Worm (Caenorhabditis elegans) whole organism, L4 larva: Measurements from ENCODE around the gene pmk-3.
A peak's percentile ranks its signal among the peaks of the same experiment; 100 is the strongest.

Experiments used
- F26F4.8 ChIP-seq: fragments of 200-800 bp; sonication (Bioruptor generic); conservative IDR thresholded peaks from 2 replicates; pipeline ENCODE4 v1.3.6; 2022; ENCODE audit warnings: missing genetic modification characterization, missing compliant biosample characterization
- F44E2.7 ChIP-seq: fragments of 200-800 bp; sonication (Bioruptor generic); IDR thresholded peaks from 2 replicates; pipeline ENCODE4 v2.1.2; 2022; ENCODE audit warnings: missing genetic modification characterization, missing compliant biosample characterization
- F49E8.2 ChIP-seq: sonication (generic microtip); optimal IDR thresholded peaks from 2 replicates; lab custom pipeline; 2016; ENCODE audit warnings: missing compliant biosample characterization, mild to moderate bottlenecking, missing genetic modification characterization, borderline replicate concordance
- Y48G9A.11 ChIP-seq: fragments of 200-800 bp; sonication (Bioruptor generic); IDR thresholded peaks from 2 replicates; pipeline ENCODE4 v1.3.6; 2022; ENCODE audit warnings: missing genetic modification reagents, missing genetic modification characterization, missing compliant biosample characterization
- Y75B8A.6 ChIP-seq: fragments of 200-800 bp; sonication (Bioruptor generic); IDR thresholded peaks from 2 replicates; pipeline ENCODE4 v1.3.6; 2022; ENCODE audit warnings: missing genetic modification reagents, missing genetic modification characterization, missing compliant biosample characterization
- ZK337.2 ChIP-seq: fragments of 200-800 bp; sonication (Bioruptor generic); IDR thresholded peaks from 2 replicates; pipeline ENCODE4 v1.3.6; 2022; ENCODE audit warnings: missing genetic modification reagents, missing genetic modification characterization, missing compliant biosample characterization
- aha-1 ChIP-seq: fragments of 150-350 bp; peaks from one replicate; lab custom pipeline; 2014; ENCODE audit warnings: missing biosample characterization, missing genetic modification characterization
- aly-2 ChIP-seq: sonication (generic microtip); optimal IDR thresholded peaks from 2 replicates; lab custom pipeline; 2018; ENCODE audit warnings: missing biosample characterization, missing genetic modification characterization
- ces-1 ChIP-seq: fragments of 150-350 bp; sonication (generic microtip); optimal IDR thresholded peaks from 4 replicates; lab custom pipeline; 2014; ENCODE audit warnings: missing biosample characterization, missing genetic modification reagents, missing genetic modification characterization
- daf-16 ChIP-seq, 3 experiments: sonication (generic microtip); optimal IDR thresholded peaks; 2 replicates each; lab custom pipeline; 2016 to 2017; ENCODE audit warnings: missing genetic modification characterization in 3 of 3, missing genetic modification reagents in 3 of 3, mild to moderate bottlenecking in 2 of 3, missing compliant biosample characterization in 2 of 3, missing biosample characterization in 1 of 3, moderate library complexity in 1 of 3
- daf-8 ChIP-seq: fragments of 200-800 bp; sonication (Bioruptor generic); IDR thresholded peaks from 2 replicates; pipeline ENCODE4 v1.3.6; 2022; ENCODE audit warnings: missing genetic modification characterization, missing compliant biosample characterization
- dpl-1 ChIP-seq: fragments of 150-350 bp; optimal IDR thresholded peaks from 2 replicates; lab custom pipeline; 2014; ENCODE audit warnings: missing biosample characterization, missing genetic modification reagents, missing genetic modification characterization
- dve-1 ChIP-seq: sonication (generic microtip); optimal IDR thresholded peaks from 2 replicates; lab custom pipeline; 2017; ENCODE audit warnings: antibody characterized with exemption, mild to moderate bottlenecking, missing genetic modification characterization, missing compliant biosample characterization; ENCODE audit not compliant: insufficient read depth
- egl-43 ChIP-seq: fragments of 200-800 bp; sonication (Bioruptor generic); IDR thresholded peaks from 2 replicates; pipeline ENCODE4 v1.3.6; 2022; ENCODE audit warnings: missing genetic modification reagents, missing genetic modification characterization, missing compliant biosample characterization
- fos-1 ChIP-seq: fragments of 150-350 bp; optimal IDR thresholded peaks from 2 replicates; lab custom pipeline; 2014; ENCODE audit warnings: missing biosample characterization, missing genetic modification characterization
- lim-7 ChIP-seq: fragments of 200-800 bp; sonication (Bioruptor generic); IDR thresholded peaks from 2 replicates; pipeline ENCODE4 v1.3.6; 2022; ENCODE audit warnings: missing genetic modification characterization, missing compliant biosample characterization
- lin-1 ChIP-seq: fragments of 200-800 bp; sonication (Bioruptor generic); IDR thresholded peaks from 2 replicates; pipeline ENCODE4 v1.3.6; 2022; ENCODE audit warnings: missing genetic modification reagents, missing genetic modification characterization, missing compliant biosample characterization
- lin-15B ChIP-seq: fragments of 150-350 bp; sonication (generic microtip); optimal IDR thresholded peaks from 3 replicates; lab custom pipeline; 2014; ENCODE audit warnings: missing biosample characterization, missing genetic modification characterization
- lin-39 ChIP-seq: fragments of 150-350 bp; optimal IDR thresholded peaks from 2 replicates; lab custom pipeline; 2014; ENCODE audit warnings: missing biosample characterization, missing genetic modification reagents, missing genetic modification characterization
- lsy-2 ChIP-seq, 2 experiments: fragments of 150-350 bp in 1 of 2; sonication (generic microtip) in 1 of 2; optimal IDR thresholded peaks; 2 replicates each; lab custom pipeline; 2014 to 2017; ENCODE audit warnings: missing biosample characterization in 2 of 2, missing genetic modification characterization in 2 of 2
- mdl-1 ChIP-seq, 2 experiments: fragments of 150-350 bp in 1 of 2; sonication (generic microtip) in 1 of 2; optimal IDR thresholded peaks; 2 replicates each; lab custom pipeline; 2014 to 2017; ENCODE audit warnings: missing biosample characterization in 2 of 2, missing genetic modification characterization in 2 of 2
- mxl-2 ChIP-seq: fragments of 200-800 bp; sonication (Bioruptor generic); conservative IDR thresholded peaks from 2 replicates; pipeline ENCODE4 v1.3.6; 2022; ENCODE audit warnings: missing genetic modification reagents, missing genetic modification characterization, missing compliant biosample characterization
- nhr-10 ChIP-seq: fragments of 150-350 bp; optimal IDR thresholded peaks from 2 replicates; lab custom pipeline; 2014; ENCODE audit warnings: missing biosample characterization, missing genetic modification characterization
- nhr-102 ChIP-seq: sonication (generic microtip); optimal IDR thresholded peaks from 2 replicates; lab custom pipeline; 2016; ENCODE audit warnings: mild to moderate bottlenecking, missing genetic modification characterization, moderate library complexity, missing compliant biosample characterization
- nhr-28 ChIP-seq: fragments of 150-350 bp; optimal IDR thresholded peaks from 2 replicates; lab custom pipeline; 2014; ENCODE audit warnings: missing biosample characterization, missing genetic modification characterization
- nhr-48 ChIP-seq: sonication (generic microtip); optimal IDR thresholded peaks from 2 replicates; lab custom pipeline; 2016; ENCODE audit warnings: mild to moderate bottlenecking, missing genetic modification characterization, missing compliant biosample characterization
- nhr-76 ChIP-seq: fragments of 150-350 bp; optimal IDR thresholded peaks from 2 replicates; lab custom pipeline; 2014; ENCODE audit warnings: missing biosample characterization, missing genetic modification characterization
- php-3 ChIP-seq: fragments of 200-800 bp; sonication (Bioruptor generic); IDR thresholded peaks from 2 replicates; pipeline ENCODE4 v1.3.6; 2022; ENCODE audit warnings: missing genetic modification reagents, missing genetic modification characterization, missing compliant biosample characterization
- saeg-2 ChIP-seq: fragments of 200-800 bp; sonication (Bioruptor generic); IDR thresholded peaks from 2 replicates; pipeline ENCODE4 v1.3.6; 2022; ENCODE audit warnings: missing genetic modification reagents, missing genetic modification characterization, missing compliant biosample characterization
- skn-1 ChIP-seq: fragments of 150-350 bp; optimal IDR thresholded peaks from 2 replicates; lab custom pipeline; 2014; ENCODE audit warnings: missing biosample characterization, missing genetic modification characterization
- snpc-4 ChIP-seq: fragments of 150-350 bp; optimal IDR thresholded peaks from 2 replicates; lab custom pipeline; 2014; ENCODE audit warnings: missing biosample characterization, missing genetic modification characterization
- tra-1 ChIP-seq: fragments of 200-800 bp; sonication (Bioruptor generic); IDR thresholded peaks from 2 replicates; pipeline ENCODE4 v1.3.6; 2022; ENCODE audit warnings: missing genetic modification reagents, missing genetic modification characterization, missing compliant biosample characterization
- unc-62 ChIP-seq, 3 experiments: fragments of 150-350 bp in 1 of 3; sonication (generic microtip); optimal IDR thresholded peaks in 2 of 3; peaks in 1 of 3; 1 replicate in 1 of 3; 2 replicates in 2 of 3; lab custom pipeline; 2014 to 2017; ENCODE audit warnings: missing biosample characterization in 3 of 3, missing genetic modification characterization in 3 of 3, missing genetic modification reagents in 3 of 3, missing genotype in 1 of 3
- zag-1 ChIP-seq: fragments of 150-350 bp; optimal IDR thresholded peaks from 2 replicates; lab custom pipeline; 2014; ENCODE audit warnings: missing biosample characterization, missing genetic modification characterization
- zfp-3 ChIP-seq: fragments of 200-800 bp; sonication (Bioruptor generic); conservative IDR thresholded peaks from 2 replicates; pipeline ENCODE4 v1.3.6; 2022; ENCODE audit warnings: missing genetic modification reagents, missing genetic modification characterization, missing compliant biosample characterization
- zip-2 ChIP-seq: fragments of 150-350 bp; optimal IDR thresholded peaks from 2 replicates; lab custom pipeline; 2014; ENCODE audit warnings: missing biosample characterization, missing genetic modification characterization
- ztf-7 ChIP-seq: fragments of 150-350 bp; optimal IDR thresholded peaks from 2 replicates; lab custom pipeline; 2014; ENCODE audit warnings: missing biosample characterization, missing genetic modification characterization

pmk-3 gene

ce11 chrIV:8174792-8175191 is 35.8 kb downstream of the pmk-3 start (continued):
- TF ChIP-seq zip-2 (no peak), unc-62 (GFP tag; optimal IDR thresholded peaks at IDR 0.05 in 1 of 2; lab: Kevin White, UChicago) (no peak), unc-62 (tag; optimal IDR thresholded peaks at IDR 0.05; lab: Kevin White, UChicago) (no peak), nhr-48 (peak; percentile 30), tra-1 (GFP tag; lab: Robert Waterston, UW) (no peak), aly-2 (tag; lab: Kevin White, UChicago) (no peak), daf-8 (GFP tag; lab: Robert Waterston, UW) (no peak), Y75B8A.6 (GFP tag; lab: Robert Waterston, UW) (0 out of 2 replicates have a peak, but pooled peaks have one; percentile 33), snpc-4 (no peak), nhr-102 (no peak), nhr-76 (no peak), dpl-1 (GFP tag; lab: Kevin White, UChicago) (no peak), skn-1 (no peak), saeg-2 (GFP tag; lab: Robert Waterston, UW) (no peak), lin-39 (tag; lab: Kevin White, UChicago) (no peak), lin-1 (GFP tag; lab: Robert Waterston, UW) (peak; percentile 71; the same call in 1 of the 2 replicates), zfp-3 (no peak), dve-1 (tag; lab: Kevin White, UChicago) (peak; percentile 52), egl-43 (GFP tag; lab: Robert Waterston, UW) (no peak), F44E2.7 (GFP tag; lab: Robert Waterston, UW) (no peak), lim-7 (GFP tag; lab: Robert Waterston, UW) (no peak), fos-1 (tag; lab: Kevin White, UChicago) (no peak), nhr-28 (tag; lab: Kevin White, UChicago) (peak; percentile 67), F26F4.8 (GFP tag; lab: Robert Waterston, UW) (no peak), mdl-1 (tag; optimal IDR thresholded peaks at IDR 0.05; lab: Kevin White, UChicago) (peak in 1 of 2 experiments; percentile 37), ces-1 (GFP tag; lab: Kevin White, UChicago) (no peak), ztf-7 (tag; lab: Kevin White, UChicago) (no peak), nhr-10 (tag; lab: Kevin White, UChicago) (no peak), ZK337.2 (GFP tag; lab: Robert Waterston, UW) (no peak), php-3 (GFP tag; lab: Robert Waterston, UW) (no peak), zag-1 (tag; lab: Kevin White, UChicago) (no peak), daf-16 (GFP tag; optimal IDR thresholded peaks at IDR 0.05; lab: Kevin White, UChicago) (no peak), daf-16 (tag; optimal IDR thresholded peaks at IDR 0.05; lab: Kevin White, UChicago) (peak; percentile 34), F49E8.2 (tag; lab: Kevin White, UChicago) (no peak), lsy-2 (tag; optimal IDR thresholded peaks at IDR 0.05; lab: Kevin White, UChicago) (no peak), Y48G9A.11 (GFP tag; lab: Robert Waterston, UW) (no peak), lin-15B (tag; lab: Kevin White, UChicago) (no peak)

ce11 chrIV:8175686-8176532 is 36.9 kb downstream of the pmk-3 start, which contains the start of gene pct-1:
pct-1 (plus strand) TSS chrIV:8176482.
- TF ChIP-seq unc-62 (GFP tag; optimal IDR thresholded peaks at IDR 0.05 in 1 of 2; lab: Kevin White, UChicago) (peak in 1 of 2 experiments; percentile 82), unc-62 (tag; optimal IDR thresholded peaks at IDR 0.05; lab: Kevin White, UChicago) (no peak), mxl-2 (no peak), aha-1 (tag; lab: Kevin White, UChicago) (peak; percentile 2)
